Fruit fly (Drosophila melanogaster): ENCODE results near the gene TTLL4A.

dm6 chr2L:11041074-11041473 is 51.9 kb downstream of the TTLL4A start:
- TF ChIP-seq pan (optimal IDR thresholded peaks at IDR 0.05) (no peak), CG8478 (optimal IDR thresholded peaks at IDR 0.05) (no peak), Dll (optimal IDR thresholded peaks at IDR 0.05) (no peak), EcR (GFP tag; optimal IDR thresholded peaks at IDR 0.05) (no peak), psq (optimal IDR thresholded peaks at IDR 0.05) (no peak)

Data from whole organism.